Worm (Caenorhabditis elegans) whole organism, L4/young adult: ENCODE data around the gene his-18.

Experiments
- dao-5 ChIP-seq: sonication (generic microtip); optimal IDR thresholded peaks from 2 replicates; lab custom pipeline; 2016; ENCODE audit warnings: missing genotype, missing genetic modification characterization, moderate library complexity, missing compliant biosample characterization
- him-1 ChIP-seq: sonication (generic microtip); optimal IDR thresholded peaks from 2 replicates; lab custom pipeline; 2016; ENCODE audit warnings: missing genotype, missing genetic modification reagents, missing genetic modification characterization, missing compliant biosample characterization

- TF ChIP-seq dao-5 (no peak), him-1 (tag; lab: Kevin White, UChicago) (no peak)
These were observed 49.5 kb downstream of the his-18 start, which contains the start of gene gck-1 for ce11 chrV:8947499-8947898.
